Worm (Caenorhabditis elegans): Measurements from ENCODE around the gene slmp-1.

- TF ChIP-seq cog-1 (tag; optimal IDR thresholded peaks at IDR 0.05): no peak
- TF ChIP-seq ref-1 (GFP tag; conservative IDR thresholded peaks at IDR 0.05): no peak
- no peak for TF ChIP-seq flt-1 (GFP tag; IDR thresholded peaks at IDR 0.05)
Observed at ce11 chrIV:3222140-3222539, 8.6 kb downstream of the slmp-1 start, which contains the start of gene Y67D8A.2.
